Fruit fly (Drosophila melanogaster) whole organism, embryonic: ENCODE results near the gene CG32633.

Experiments used
- Ada2b ChIP-seq: fragments of 200-800 bp; sonication (Bioruptor generic); IDR thresholded peaks from 2 replicates; pipeline ENCODE4 v1.3.6; 2022; ENCODE audit warnings: missing biosample characterization, missing genetic modification characterization
- B-H2 ChIP-seq: fragments of 200-800 bp; sonication (Bioruptor generic); optimal IDR thresholded peaks from 2 replicates; lab custom pipeline; 2018; ENCODE audit warnings: missing biosample characterization, mild to moderate bottlenecking, missing genetic modification characterization
- Bdp1 ChIP-seq: fragments of 200-800 bp; sonication (Bioruptor generic); optimal IDR thresholded peaks from 3 replicates; lab custom pipeline; 2016; ENCODE audit warnings: missing biosample characterization, missing genetic modification characterization
- CG10959 ChIP-seq: fragments of 200-800 bp; sonication (Bioruptor generic); IDR thresholded peaks from 2 replicates; pipeline ENCODE4 v1.3.6; 2022; ENCODE audit warnings: missing biosample characterization, missing genetic modification characterization
- CG11247 ChIP-seq: fragments of 200-800 bp; sonication (Bioruptor generic); IDR thresholded peaks from 2 replicates; pipeline ENCODE4 v1.3.6; 2022; ENCODE audit warnings: missing biosample characterization, missing genetic modification characterization
- CG11723 ChIP-seq: fragments of 200-800 bp; sonication (Bioruptor generic); optimal IDR thresholded peaks from 2 replicates; lab custom pipeline; 2017; ENCODE audit warnings: missing biosample characterization, mild to moderate bottlenecking, missing genetic modification characterization
- CG15011 ChIP-seq: fragments of 200-800 bp; sonication (Bioruptor generic); optimal IDR thresholded peaks from 3 replicates; lab custom pipeline; 2018; ENCODE audit warnings: missing biosample characterization, mild to moderate bottlenecking, missing genetic modification characterization
- CG17568 ChIP-seq: fragments of 200-800 bp; sonication (Bioruptor generic); optimal IDR thresholded peaks from 2 replicates; lab custom pipeline; 2018; ENCODE audit warnings: missing biosample characterization, mild to moderate bottlenecking, missing genetic modification characterization, moderate library complexity
- CG1832 ChIP-seq: fragments of 200-800 bp; sonication (Bioruptor generic); optimal IDR thresholded peaks from 2 replicates; lab custom pipeline; 2017; ENCODE audit warnings: missing biosample characterization, mild to moderate bottlenecking, missing genetic modification characterization, inconsistent platforms
- CG2889 ChIP-seq: fragments of 200-800 bp; sonication (Bioruptor generic); IDR thresholded peaks from 3 replicates; pipeline ENCODE4 v1.3.6; 2022; ENCODE audit warnings: missing biosample characterization, missing genetic modification characterization
- CG31365 ChIP-seq: fragments of 200-800 bp; sonication (Bioruptor generic); optimal IDR thresholded peaks from 2 replicates; lab custom pipeline; 2018; ENCODE audit warnings: missing biosample characterization, mild to moderate bottlenecking, missing genetic modification characterization
- CG3281 ChIP-seq: fragments of 200-800 bp; sonication (Bioruptor generic); optimal IDR thresholded peaks from 3 replicates; lab custom pipeline; 2017; ENCODE audit warnings: missing biosample characterization, mild to moderate bottlenecking, missing genetic modification characterization
- CG34422 ChIP-seq: fragments of 200-800 bp; sonication (Bioruptor generic); IDR thresholded peaks from 3 replicates; pipeline ENCODE4 v1.3.6; 2022; ENCODE audit warnings: missing biosample characterization, missing genetic modification characterization
- CG3726 ChIP-seq: fragments of 200-800 bp; sonication (Bioruptor generic); IDR thresholded peaks from 3 replicates; pipeline ENCODE4, ENCODE4 v1.3.6; 2022; ENCODE audit warnings: missing biosample characterization, missing genetic modification characterization
- CG3995 ChIP-seq: fragments of 200-800 bp; sonication (Bioruptor generic); optimal IDR thresholded peaks from 3 replicates; lab custom pipeline; 2016; ENCODE audit warnings: missing biosample characterization, missing genetic modification characterization
- CG4707 ChIP-seq: fragments of 200-800 bp; sonication (Bioruptor generic); optimal IDR thresholded peaks from 2 replicates; lab custom pipeline; 2018; ENCODE audit warnings: missing biosample characterization, mild to moderate bottlenecking, missing genetic modification characterization, moderate library complexity
- CG7357 ChIP-seq: fragments of 200-800 bp; sonication (Bioruptor generic); IDR thresholded peaks from 3 replicates; pipeline ENCODE4 v1.3.6; 2022; ENCODE audit warnings: missing biosample characterization, missing genetic modification characterization
- CG7963 ChIP-seq: fragments of 200-800 bp; sonication (Bioruptor generic); IDR thresholded peaks from 3 replicates; pipeline ENCODE4 v1.3.6; 2022; ENCODE audit warnings: missing biosample characterization, missing genetic modification characterization; ENCODE audit not compliant: partially characterized antibody
- CG8281 ChIP-seq: fragments of 200-800 bp; sonication (Bioruptor generic); optimal IDR thresholded peaks from 2 replicates; lab custom pipeline; 2018; ENCODE audit warnings: missing biosample characterization, mild to moderate bottlenecking, missing genetic modification characterization, moderate library complexity
- CG8478 ChIP-seq: fragments of >200 bp; optimal IDR thresholded peaks from 2 replicates; lab custom pipeline; 2018
- CoRest ChIP-seq: fragments of 200-800 bp; sonication (Bioruptor generic); optimal IDR thresholded peaks from 3 replicates; lab custom pipeline; 2018; ENCODE audit warnings: missing biosample characterization, mild to moderate bottlenecking, missing genetic modification characterization, moderate library complexity
- Dad ChIP-seq: fragments of 200-800 bp; sonication (Bioruptor generic); optimal IDR thresholded peaks from 3 replicates; lab custom pipeline; 2016; ENCODE audit warnings: missing biosample characterization, missing genetic modification characterization
- Dip2 ChIP-seq: fragments of 200-800 bp; sonication (Bioruptor generic); IDR thresholded peaks from 2 replicates; pipeline ENCODE4 v1.3.6; 2022; ENCODE audit warnings: missing biosample characterization, missing genetic modification characterization
- Eip74EF ChIP-seq, 2 experiments: fragments of 200-800 bp in 1 of 2; fragments of >200 bp in 1 of 2; sonication (Bioruptor generic) in 1 of 2; optimal IDR thresholded peaks; 2 replicates each; lab custom pipeline; 2017 to 2019; ENCODE audit warnings: missing biosample characterization in 2 of 2, missing genetic modification characterization in 2 of 2, mild to moderate bottlenecking in 1 of 2, moderate library complexity in 1 of 2
- HLH3B ChIP-seq: fragments of 200-800 bp; sonication (Bioruptor generic); IDR thresholded peaks from 2 replicates; pipeline ENCODE4 v1.3.6; 2022; ENCODE audit warnings: missing biosample characterization, missing genetic modification characterization
- Hr78 ChIP-seq, 2 experiments: fragments of 200-800 bp in 1 of 2; fragments of >200 bp in 1 of 2; sonication (Bioruptor generic) in 1 of 2; optimal IDR thresholded peaks; 2 replicates each; lab custom pipeline; 2017 to 2019; ENCODE audit warnings: missing biosample characterization in 2 of 2, missing genetic modification characterization in 2 of 2, mild to moderate bottlenecking in 1 of 2, moderate library complexity in 1 of 2
- MTF-1 ChIP-seq: fragments of 200-800 bp; sonication (Bioruptor generic); optimal IDR thresholded peaks from 2 replicates; lab custom pipeline; 2018; ENCODE audit warnings: missing biosample characterization, mild to moderate bottlenecking, missing genetic modification characterization, borderline replicate concordance
- Max ChIP-seq: fragments of 200-800 bp; sonication (Bioruptor generic); optimal IDR thresholded peaks from 2 replicates; lab custom pipeline; 2016; ENCODE audit warnings: missing biosample characterization, mild to moderate bottlenecking, missing genetic modification characterization
- NC2α ChIP-seq: fragments of 200-800 bp; sonication (Bioruptor generic); optimal IDR thresholded peaks from 2 replicates; lab custom pipeline; 2016; ENCODE audit warnings: missing biosample characterization, missing genetic modification characterization
- NC2β ChIP-seq: fragments of 200-800 bp; sonication (Bioruptor generic); optimal IDR thresholded peaks from 2 replicates; lab custom pipeline; 2016; ENCODE audit warnings: missing biosample characterization, missing genetic modification characterization
- Rfx ChIP-seq: fragments of 200-800 bp; sonication (Bioruptor generic); IDR thresholded peaks from 2 replicates; pipeline ENCODE4 v1.3.6; 2022; ENCODE audit warnings: missing biosample characterization, missing genetic modification characterization
- Sry-δ ChIP-seq: fragments of 200-800 bp; sonication (Bioruptor generic); optimal IDR thresholded peaks from 2 replicates; lab custom pipeline; 2016; ENCODE audit warnings: missing biosample characterization, missing genetic modification characterization
- cad ChIP-seq: fragments of >200 bp; optimal IDR thresholded peaks from 2 replicates; lab custom pipeline; 2017; ENCODE audit warnings: missing biosample characterization, missing genetic modification characterization
- corto ChIP-seq: fragments of 200-800 bp; sonication (Bioruptor generic); optimal IDR thresholded peaks from 2 replicates; lab custom pipeline; 2016; ENCODE audit warnings: missing biosample characterization, mild to moderate bottlenecking, missing genetic modification characterization, moderate library complexity
- emc ChIP-seq: fragments of 200-800 bp; sonication (Bioruptor generic); optimal IDR thresholded peaks from 2 replicates; lab custom pipeline; 2016; ENCODE audit warnings: missing biosample characterization, missing genetic modification characterization
- gro ChIP-seq: fragments of 200-800 bp; sonication (Bioruptor generic); optimal IDR thresholded peaks from 2 replicates; lab custom pipeline; 2016; ENCODE audit warnings: missing biosample characterization, missing genetic modification characterization
- gsb ChIP-seq: fragments of 200-800 bp; sonication (Bioruptor generic); IDR thresholded peaks from 2 replicates; pipeline ENCODE4 v1.3.6; 2022; ENCODE audit warnings: missing biosample characterization, missing genetic modification characterization
- jigr1 ChIP-seq: fragments of 200-800 bp; sonication (Bioruptor generic); IDR thresholded peaks from 3 replicates; pipeline ENCODE4 v1.3.6; 2022; ENCODE audit warnings: missing biosample characterization, missing genetic modification characterization
- lov ChIP-seq, 2 experiments: fragments of 200-800 bp in 1 of 2; fragments of >200 bp in 1 of 2; sonication (Bioruptor generic) in 1 of 2; IDR thresholded peaks in 1 of 2; optimal IDR thresholded peaks in 1 of 2; 2 replicates in 1 of 2; 3 replicates in 1 of 2; pipeline versions ENCODE4 v1.3.6 to Lab custom; 2017 to 2022; ENCODE audit warnings: missing biosample characterization in 1 of 2, missing genetic modification characterization in 1 of 2
- luna ChIP-seq: fragments of 200-800 bp; sonication (Bioruptor generic); optimal IDR thresholded peaks from 2 replicates; lab custom pipeline; 2016; ENCODE audit warnings: missing biosample characterization, missing genetic modification characterization
- nau ChIP-seq: fragments of 200-800 bp; sonication (Bioruptor generic); optimal IDR thresholded peaks from 3 replicates; lab custom pipeline; 2017; ENCODE audit warnings: missing biosample characterization, mild to moderate bottlenecking, missing genetic modification characterization, missing genetic modification reagents
- pan ChIP-seq, 4 experiments: fragments of >200 bp in 3 of 4; fragments of 200-800 bp in 1 of 4; sonication (Bioruptor generic) in 1 of 4; optimal IDR thresholded peaks in 3 of 4; IDR thresholded peaks in 1 of 4; 2 replicates each; pipeline versions ENCODE4 v1.3.6 to Lab custom; 2017 to 2022; ENCODE audit warnings: missing biosample characterization in 2 of 4, missing genetic modification characterization in 2 of 4, mixed read lengths in 1 of 4
- peb ChIP-seq: fragments of 200-800 bp; sonication (Bioruptor generic); IDR thresholded peaks from 2 replicates; pipeline ENCODE4 v1.3.6; 2022; ENCODE audit warnings: missing biosample characterization, missing genetic modification characterization
- ranshi ChIP-seq: fragments of 200-800 bp; sonication (Bioruptor generic); IDR thresholded peaks from 2 replicates; pipeline ENCODE4 v1.3.6; 2022; ENCODE audit warnings: missing biosample characterization, missing genetic modification characterization
- repo ChIP-seq: fragments of 200-800 bp; sonication (Bioruptor generic); optimal IDR thresholded peaks from 2 replicates; lab custom pipeline; 2016; ENCODE audit warnings: missing biosample characterization, missing genetic modification characterization
- run ChIP-seq: fragments of 200-800 bp; sonication (Bioruptor generic); optimal IDR thresholded peaks from 3 replicates; lab custom pipeline; 2018; ENCODE audit warnings: missing biosample characterization, mild to moderate bottlenecking, missing genetic modification characterization
- sc ChIP-seq, 3 experiments: fragments of >200 bp in 2 of 3; fragments of 200-800 bp in 1 of 3; sonication (Bioruptor generic) in 1 of 3; optimal IDR thresholded peaks; 2 replicates in 2 of 3; 3 replicates in 1 of 3; lab custom pipeline; 2017; ENCODE audit warnings: mild to moderate bottlenecking in 1 of 3, missing biosample characterization in 1 of 3, missing genetic modification characterization in 1 of 3, missing genetic modification reagents in 1 of 3
- tll ChIP-seq, 2 experiments: fragments of 200-800 bp in 1 of 2; fragments of >200 bp in 1 of 2; sonication (Bioruptor generic) in 1 of 2; optimal IDR thresholded peaks; 2 replicates each; lab custom pipeline; 2017 to 2019; ENCODE audit warnings: missing biosample characterization in 2 of 2, missing genetic modification characterization in 2 of 2, mild to moderate bottlenecking in 1 of 2, moderate library complexity in 1 of 2
- unc-4 ChIP-seq: fragments of 200-800 bp; sonication (Bioruptor generic); IDR thresholded peaks from 2 replicates; pipeline ENCODE4 v1.3.6; 2022; ENCODE audit warnings: missing biosample characterization, missing genetic modification characterization; ENCODE audit not compliant: partially characterized antibody
- vnd ChIP-seq: fragments of 200-800 bp; sonication (Bioruptor generic); IDR thresholded peaks from 3 replicates; pipeline ENCODE4 v1.3.6; 2022; ENCODE audit warnings: missing biosample characterization, missing genetic modification characterization; ENCODE audit not compliant: partially characterized antibody

The CG32633 gene

dm6 chrX:13570255-13570654 is 8.8 kb downstream of the CG32633 start (continued):
- no peak for TF ChIP-seq Ada2b
- TF ChIP-seq CG10959, result no peak
- TF ChIP-seq CG34422 (GFP tag; lab: Robert Waterston, UW), result no peak
- no peak for TF ChIP-seq gro (GFP tag; lab: Kevin White, UChicago)
- TF ChIP-seq CoRest (tag; lab: Kevin White, UChicago), result no peak
- no peak for TF ChIP-seq CG1832 (GFP tag; lab: Kevin White, UChicago)
- TF ChIP-seq CG4707 (GFP tag; lab: Kevin White, UChicago), result peak; percentile 21
- TF ChIP-seq peb (GFP tag; lab: Robert Waterston, UW), result no peak
- TF ChIP-seq CG7963, result no peak
- TF ChIP-seq Eip74EF (GFP tag; optimal IDR thresholded peaks at IDR 0.05; lab: Kevin White, UChicago), result no peak
- no peak for TF ChIP-seq vnd (GFP tag; lab: Robert Waterston, UW)
- TF ChIP-seq jigr1, result no peak
- no peak for TF ChIP-seq Max (GFP tag; lab: Kevin White, UChicago)
- no peak for TF ChIP-seq unc-4 (GFP tag; lab: Robert Waterston, UW)
- no peak for TF ChIP-seq luna (GFP tag; lab: Kevin White, UChicago)
- peak; percentile 1 for TF ChIP-seq Bdp1
- no peak for TF ChIP-seq CG7357 (GFP tag; lab: Robert Waterston, UW)
- TF ChIP-seq nau (GFP tag; lab: Kevin White, UChicago), result no peak
- TF ChIP-seq CG11247 (GFP tag; lab: Robert Waterston, UW), result no peak
- no peak for TF ChIP-seq sc (optimal IDR thresholded peaks at IDR 0.05; lab: Kevin White, UChicago)
- TF ChIP-seq sc (GFP tag; optimal IDR thresholded peaks at IDR 0.05; lab: Kevin White, UChicago), result no peak
- TF ChIP-seq repo (GFP tag; lab: Kevin White, UChicago), result no peak
- TF ChIP-seq corto, result no peak
- TF ChIP-seq CG3726, result no peak
- no peak for TF ChIP-seq Hr78 (GFP tag; optimal IDR thresholded peaks at IDR 0.05; lab: Kevin White, UChicago)
- no peak for TF ChIP-seq CG2889 (GFP tag; lab: Robert Waterston, UW)
- TF ChIP-seq NC2α (GFP tag; lab: Kevin White, UChicago), result no peak
- no peak; the same call in 1 of the 2 replicates for TF ChIP-seq Rfx (GFP tag; lab: Robert Waterston, UW)
- no peak for TF ChIP-seq CG17568 (GFP tag; lab: Kevin White, UChicago)
- peak; percentile 22 for TF ChIP-seq CG3281 (GFP tag; lab: Kevin White, UChicago)
- TF ChIP-seq Sry-δ (GFP tag; lab: Kevin White, UChicago), result no peak
- no peak for TF ChIP-seq Dad (GFP tag; lab: Kevin White, UChicago)
- TF ChIP-seq pan (optimal IDR thresholded peaks at IDR 0.05; lab: Kevin White, UChicago), result no peak
- no peak for TF ChIP-seq pan (GFP tag; optimal IDR thresholded peaks at IDR 0.05 in 1 of 2, IDR thresholded peaks at IDR 0.05 in 1 of 2)
- TF ChIP-seq cad (GFP tag; lab: Kevin White, UChicago), result no peak
- TF ChIP-seq CG15011 (GFP tag; lab: Kevin White, UChicago), result no peak
- no peak for TF ChIP-seq gsb (GFP tag; lab: Robert Waterston, UW)
- TF ChIP-seq emc (GFP tag; lab: Kevin White, UChicago), result no peak
- TF ChIP-seq NC2β (GFP tag; lab: Kevin White, UChicago), result no peak
- TF ChIP-seq lov (optimal IDR thresholded peaks at IDR 0.05; lab: Kevin White, UChicago), result no peak
- TF ChIP-seq lov (GFP tag; IDR thresholded peaks at IDR 0.05; lab: Robert Waterston, UW), result no peak
- TF ChIP-seq MTF-1 (GFP tag; lab: Kevin White, UChicago), result no peak
- TF ChIP-seq HLH3B, result no peak; the same call in 1 of the 2 replicates
- TF ChIP-seq B-H2, result peak; percentile 15
- no peak for TF ChIP-seq tll (GFP tag; optimal IDR thresholded peaks at IDR 0.05; lab: Kevin White, UChicago)
- no peak for TF ChIP-seq CG11723 (GFP tag; lab: Kevin White, UChicago)
- TF ChIP-seq CG8281, result no peak
- TF ChIP-seq CG3995 (GFP tag; lab: Kevin White, UChicago), result no peak
- TF ChIP-seq CG31365 (tag; lab: Kevin White, UChicago), result no peak
- TF ChIP-seq Dip2 (GFP tag; lab: Robert Waterston, UW), result no peak
- TF ChIP-seq CG8478, result no peak
- no peak; the same call in 1 of the 2 replicates for TF ChIP-seq ranshi (GFP tag; lab: Robert Waterston, UW)
- no peak for TF ChIP-seq run (tag; lab: Kevin White, UChicago)
